Worm (Caenorhabditis elegans) whole organism, L4 larva: Measurements from ENCODE around the gene C50E10.2.

Experiments
- aha-1 ChIP-seq: fragments of 150-350 bp; peaks from one replicate; lab custom pipeline; 2014; ENCODE audit warnings: missing biosample characterization, missing genetic modification characterization
- ceh-44 ChIP-seq: fragments of 200-800 bp; sonication (Bioruptor generic); IDR thresholded peaks from 2 replicates; pipeline ENCODE4 v1.3.6; 2022; ENCODE audit warnings: missing genetic modification reagents, missing genetic modification characterization, missing compliant biosample characterization
- lin-13 ChIP-seq: fragments of 150-350 bp; optimal IDR thresholded peaks from 2 replicates; lab custom pipeline; 2014; ENCODE audit warnings: missing biosample characterization, missing genetic modification reagents, missing genetic modification characterization
- nhr-237 ChIP-seq: sonication (generic microtip); optimal IDR thresholded peaks from 2 replicates; lab custom pipeline; 2017; ENCODE audit warnings: missing biosample characterization, missing genetic modification characterization
- nhr-76 ChIP-seq: fragments of 150-350 bp; optimal IDR thresholded peaks from 2 replicates; lab custom pipeline; 2014; ENCODE audit warnings: missing biosample characterization, missing genetic modification characterization
- unc-39 ChIP-seq: sonication (generic microtip); optimal IDR thresholded peaks from 2 replicates; lab custom pipeline; 2017; ENCODE audit warnings: missing biosample characterization, missing genetic modification characterization
- unc-62 ChIP-seq, 3 experiments: fragments of 150-350 bp in 1 of 3; sonication (generic microtip); optimal IDR thresholded peaks in 2 of 3; peaks in 1 of 3; 1 replicate in 1 of 3; 2 replicates in 2 of 3; lab custom pipeline; 2014 to 2017; ENCODE audit warnings: missing biosample characterization in 3 of 3, missing genetic modification characterization in 3 of 3, missing genetic modification reagents in 3 of 3, missing genotype in 1 of 3

DNA sequence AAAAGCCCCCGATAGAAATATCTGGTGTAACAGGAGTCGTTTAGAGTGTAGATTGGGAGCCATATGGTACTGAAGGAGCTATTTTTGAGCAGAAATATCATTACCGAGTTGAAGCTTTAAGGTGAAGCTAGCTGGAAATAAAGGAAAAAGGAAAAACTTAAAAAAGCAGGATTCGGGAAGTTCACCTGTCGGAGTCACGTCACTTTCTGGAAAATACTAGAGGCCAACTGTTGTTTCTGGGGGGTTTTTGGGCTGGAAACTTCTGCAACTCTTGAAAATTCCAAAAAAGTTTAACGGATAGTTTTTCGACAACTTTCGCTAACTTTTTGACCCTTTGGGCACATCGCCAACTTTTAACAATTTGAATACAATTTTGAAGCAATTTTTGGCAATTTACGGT lies 13.8 kb upstream of the C50E10.2 start, which contains the start of gene sre-53:
- no peak for TF ChIP-seq lin-13 (GFP tag; lab: Kevin White, UChicago)
- no peak for TF ChIP-seq unc-39 (tag; lab: Kevin White, UChicago)
- TF ChIP-seq nhr-237 (tag; lab: Kevin White, UChicago), result no peak
- TF ChIP-seq nhr-76, result no peak
- TF ChIP-seq unc-62 (GFP tag; optimal IDR thresholded peaks at IDR 0.05 in 1 of 2; lab: Kevin White, UChicago), result no peak
- no peak for TF ChIP-seq unc-62 (tag; optimal IDR thresholded peaks at IDR 0.05; lab: Kevin White, UChicago)
- no peak for TF ChIP-seq ceh-44 (GFP tag; lab: Robert Waterston, UW)
- TF ChIP-seq aha-1 (tag; lab: Kevin White, UChicago), result no peak
